Worm (Caenorhabditis elegans): Measurements from ENCODE around the gene fbxa-104.

Gene fbxa-104

ce11 chrV:15465032-15465727 lies 41.7 kb upstream of the fbxa-104 start, which contains the start of gene pqn-71 (continued):
- TF ChIP-seq snpc-3.4 (tag; optimal IDR thresholded peaks at IDR 0.05) (peak; percentile 86), aptf-2 (GFP tag; conservative IDR thresholded peaks at IDR 0.05) (peak; percentile 60; the same call in 1 of the 2 replicates), rcor-1 (GFP tag; IDR thresholded peaks at IDR 0.05) (peak; percentile 91), B0261.1 (tag; optimal IDR thresholded peaks at IDR 0.05) (peak; percentile 100), die-1 (tag; optimal IDR thresholded peaks at IDR 0.05) (peak; percentile 95), lsl-1 (GFP tag; optimal IDR thresholded peaks at IDR 0.05) (peak; percentile 73), T07F8.4 (tag; optimal IDR thresholded peaks at IDR 0.05) (peak; percentile 93), C17E4.6 (GFP tag; IDR thresholded peaks at IDR 0.05) (peak; percentile 93), F57C9.4 (tag; optimal IDR thresholded peaks at IDR 0.05) (no peak), akir-1 (GFP tag; optimal IDR thresholded peaks at IDR 0.05) (peak; percentile 0)

ce11 chrV:15464402-15464801 lies 40.9 kb upstream of the fbxa-104 start, which contains the start of gene rocf-1:
rocf-1 (minus strand) TSS chrV:15464502.
- TF ChIP-seq dpl-1 (GFP tag; optimal IDR thresholded peaks at IDR 0.05) (no peak), lin-54 (GFP tag; optimal IDR thresholded peaks at IDR 0.05) (no peak), F23B12.7 (tag; optimal IDR thresholded peaks at IDR 0.05; ENCODE audit: insufficient read depth) (no peak), ZK185.1 (tag; optimal IDR thresholded peaks at IDR 0.05; ENCODE audit: poor library complexity, severe bottlenecking) (no peak), hrde-1 (tag; optimal IDR thresholded peaks at IDR 0.05; ENCODE audit: borderline replicate concordance) (no peak), ama-1 (optimal IDR thresholded peaks at IDR 0.05) (no peak), ama-1 (GFP tag; optimal IDR thresholded peaks at IDR 0.05) (no peak), ceh-27 (GFP tag; optimal IDR thresholded peaks at IDR 0.05) (no peak), pbrm-1 (GFP tag; IDR thresholded peaks at IDR 0.05) (no peak), unc-130 (GFP tag; optimal IDR thresholded peaks at IDR 0.05) (no peak), bed-1 (GFP tag; IDR thresholded peaks at IDR 0.05) (no peak), nfya-2 (GFP tag; IDR thresholded peaks at IDR 0.05) (no peak), B0336.3 (GFP tag; IDR thresholded peaks at IDR 0.05) (no peak)

ce11 chrV:15459088-15459487 lies 35.6 kb upstream of the fbxa-104 start, which contains the start of gene str-71:
str-71 (minus strand) TSS chrV:15459188.
- TF ChIP-seq egl-44 (GFP tag; IDR thresholded peaks at IDR 0.05) (no peak), lsl-1 (GFP tag; optimal IDR thresholded peaks at IDR 0.05) (no peak), lir-1 (GFP tag; conservative IDR thresholded peaks at IDR 0.05) (no peak), F52B5.7 (tag; optimal IDR thresholded peaks at IDR 0.05) (no peak), madf-10 (tag; optimal IDR thresholded peaks at IDR 0.05) (no peak), lsy-27 (tag; optimal IDR thresholded peaks at IDR 0.05; ENCODE audit: borderline replicate concordance, insufficient read depth) (no peak), bed-1 (GFP tag; IDR thresholded peaks at IDR 0.05) (no peak), K11D2.4 (GFP tag; IDR thresholded peaks at IDR 0.05) (no peak), C17E4.6 (GFP tag; IDR thresholded peaks at IDR 0.05) (no peak), snpc-4 (GFP tag; optimal IDR thresholded peaks at IDR 0.05) (no peak), snpc-4 (tag; optimal IDR thresholded peaks at IDR 0.05) (no peak), nhr-27 (tag; optimal IDR thresholded peaks at IDR 0.05) (no peak), attf-5 (GFP tag; optimal IDR thresholded peaks at IDR 0.05) (no peak), akir-1 (GFP tag; optimal IDR thresholded peaks at IDR 0.05) (no peak), nhr-90 (tag; optimal IDR thresholded peaks at IDR 0.05) (no peak), tbx-9 (tag; optimal IDR thresholded peaks at IDR 0.05; ENCODE audit: borderline replicate concordance) (no peak)

Measured in whole organism, young adult.